Fruit fly (Drosophila melanogaster) whole organism, embryonic: ENCODE results near the gene CG46467.

Experiments
- ATbp ChIP-seq: fragments of 200-800 bp; sonication (Bioruptor generic); optimal IDR thresholded peaks from 2 replicates; lab custom pipeline; 2017; ENCODE audit warnings: missing biosample characterization, mild to moderate bottlenecking, missing genetic modification characterization, missing genetic modification reagents
- CG10366 ChIP-seq: fragments of 200-800 bp; sonication (Bioruptor generic); IDR thresholded peaks from 2 replicates; pipeline ENCODE4 v1.3.6; 2022; ENCODE audit warnings: missing biosample characterization, missing genetic modification characterization
- CG10959 ChIP-seq: fragments of 200-800 bp; sonication (Bioruptor generic); IDR thresholded peaks from 2 replicates; pipeline ENCODE4 v1.3.6; 2022; ENCODE audit warnings: missing biosample characterization, missing genetic modification characterization
- CG11504 ChIP-seq: fragments of 200-800 bp; sonication (Bioruptor generic); optimal IDR thresholded peaks from 3 replicates; lab custom pipeline; 2019; ENCODE audit warnings: missing biosample characterization, mild to moderate bottlenecking, missing genetic modification characterization, moderate library complexity
- CG14014 ChIP-seq: fragments of 200-800 bp; sonication (Bioruptor generic); IDR thresholded peaks from 2 replicates; pipeline ENCODE4 v1.3.6; 2022; ENCODE audit warnings: missing biosample characterization, missing genetic modification characterization
- CG2129 ChIP-seq: fragments of 200-800 bp; sonication (Bioruptor generic); IDR thresholded peaks from 2 replicates; pipeline ENCODE4 v1.3.6; 2022; ENCODE audit warnings: missing biosample characterization, missing genetic modification characterization; ENCODE audit not compliant: partially characterized antibody
- CG2712 ChIP-seq: fragments of 200-800 bp; optimal IDR thresholded peaks from 3 replicates; lab custom pipeline; 2019; ENCODE audit warnings: missing biosample characterization, mild to moderate bottlenecking, missing genetic modification characterization, moderate library complexity
- CG30403 ChIP-seq: fragments of 200-800 bp; sonication (Bioruptor generic); optimal IDR thresholded peaks from 3 replicates; lab custom pipeline; 2016; ENCODE audit warnings: missing biosample characterization, missing genetic modification characterization
- CG4404 ChIP-seq: fragments of 200-800 bp; sonication (Bioruptor generic); IDR thresholded peaks from 2 replicates; pipeline ENCODE4 v1.3.6; 2022; ENCODE audit warnings: missing biosample characterization, missing genetic modification characterization
- CG4617 ChIP-seq: fragments of 200-800 bp; sonication (Bioruptor generic); optimal IDR thresholded peaks from 3 replicates; lab custom pipeline; 2016; ENCODE audit warnings: missing biosample characterization, missing genetic modification characterization, borderline replicate concordance
- CG7928 ChIP-seq: fragments of 200-800 bp; sonication (Bioruptor generic); optimal IDR thresholded peaks from 2 replicates; lab custom pipeline; 2017; ENCODE audit warnings: missing biosample characterization, mild to moderate bottlenecking, missing genetic modification characterization
- CG9727 ChIP-seq: fragments of 200-800 bp; sonication (Bioruptor generic); optimal IDR thresholded peaks from 3 replicates; lab custom pipeline; 2017; ENCODE audit warnings: missing biosample characterization, mild to moderate bottlenecking, missing genetic modification characterization
- Dad ChIP-seq: fragments of 200-800 bp; sonication (Bioruptor generic); optimal IDR thresholded peaks from 3 replicates; lab custom pipeline; 2016; ENCODE audit warnings: missing biosample characterization, missing genetic modification characterization
- Drgx ChIP-seq: fragments of 200-800 bp; sonication (Bioruptor generic); IDR thresholded peaks from 2 replicates; pipeline ENCODE4 v1.3.6; 2022; ENCODE audit warnings: missing biosample characterization, missing genetic modification characterization
- Gug ChIP-seq: fragments of 200-800 bp; sonication (Bioruptor generic); IDR thresholded peaks from 4 replicates; pipeline ENCODE4 v1.3.6; 2022; ENCODE audit warnings: missing biosample characterization, missing genetic modification characterization
- MBD-R2 ChIP-seq: fragments of 200-800 bp; sonication (Bioruptor generic); IDR thresholded peaks from 2 replicates; pipeline ENCODE4 v1.3.6; 2022; ENCODE audit warnings: missing biosample characterization, missing genetic modification characterization
- Nf-YA ChIP-seq: fragments of 200-800 bp; sonication (Bioruptor generic); IDR thresholded peaks from 2 replicates; pipeline ENCODE4 v1.3.6; 2022; ENCODE audit warnings: missing biosample characterization, missing genetic modification characterization
- TFAM ChIP-seq: fragments of 200-800 bp; sonication (Bioruptor generic); optimal IDR thresholded peaks from 2 replicates; lab custom pipeline; 2017; ENCODE audit warnings: missing biosample characterization, missing genetic modification characterization, inconsistent platforms
- Xbp1 ChIP-seq: fragments of 200-800 bp; sonication (Bioruptor generic); optimal IDR thresholded peaks from 3 replicates; lab custom pipeline; 2016; ENCODE audit warnings: missing biosample characterization, mild to moderate bottlenecking, missing genetic modification characterization
- Xrp1 ChIP-seq: fragments of 200-800 bp; sonication (Bioruptor generic); IDR thresholded peaks from 2 replicates; pipeline ENCODE4 v1.3.6; 2022; ENCODE audit warnings: missing biosample characterization, missing genetic modification characterization
- bowl ChIP-seq: fragments of 200-800 bp; sonication (Bioruptor generic); IDR thresholded peaks from 2 replicates; pipeline ENCODE4 v1.3.6; 2022; ENCODE audit warnings: missing biosample characterization, missing genetic modification characterization
- bsh ChIP-seq, 2 experiments: fragments of 200-800 bp; sonication (Bioruptor generic); optimal IDR thresholded peaks; 2 replicates each; lab custom pipeline; 2017 to 2018; ENCODE audit warnings: mild to moderate bottlenecking in 2 of 2, missing biosample characterization in 2 of 2, missing genetic modification characterization in 2 of 2, moderate library complexity in 1 of 2
- ci ChIP-seq: fragments of 200-800 bp; sonication (Bioruptor generic); IDR thresholded peaks from 3 replicates; pipeline ENCODE4 v1.3.6; 2022; ENCODE audit warnings: missing biosample characterization, missing genetic modification characterization
- crp ChIP-seq, 2 experiments: fragments of 200-800 bp; sonication (Bioruptor generic); optimal IDR thresholded peaks; 2 replicates in 1 of 2; 3 replicates in 1 of 2; lab custom pipeline; 2017; ENCODE audit warnings: missing biosample characterization in 2 of 2, missing genetic modification characterization in 2 of 2, mild to moderate bottlenecking in 1 of 2, moderate library complexity in 1 of 2
- dmrt99B ChIP-seq: fragments of 200-800 bp; sonication (Bioruptor generic); optimal IDR thresholded peaks from 2 replicates; lab custom pipeline; 2018; ENCODE audit warnings: missing biosample characterization, mild to moderate bottlenecking, missing genetic modification characterization, moderate library complexity
- exex ChIP-seq: fragments of 200-800 bp; sonication (Bioruptor generic); optimal IDR thresholded peaks from 4 replicates; lab custom pipeline; 2018; ENCODE audit warnings: missing biosample characterization, mild to moderate bottlenecking, missing genetic modification characterization, moderate library complexity
- ftz-f1 ChIP-seq: fragments of 200-800 bp; sonication (Bioruptor generic); optimal IDR thresholded peaks from 2 replicates; lab custom pipeline; 2016; ENCODE audit warnings: missing biosample characterization, missing genetic modification characterization
- gcm ChIP-seq: fragments of 200-800 bp; sonication (Bioruptor generic); optimal IDR thresholded peaks from 2 replicates; lab custom pipeline; 2019; ENCODE audit warnings: missing biosample characterization, mild to moderate bottlenecking, missing genetic modification characterization, moderate library complexity
- lov ChIP-seq, 2 experiments: fragments of 200-800 bp in 1 of 2; fragments of >200 bp in 1 of 2; sonication (Bioruptor generic) in 1 of 2; IDR thresholded peaks in 1 of 2; optimal IDR thresholded peaks in 1 of 2; 2 replicates in 1 of 2; 3 replicates in 1 of 2; pipeline versions ENCODE4 v1.3.6 to Lab custom; 2017 to 2022; ENCODE audit warnings: missing biosample characterization in 1 of 2, missing genetic modification characterization in 1 of 2
- mam ChIP-seq: fragments of 200-800 bp; sonication (Bioruptor generic); optimal IDR thresholded peaks from 3 replicates; lab custom pipeline; 2016; ENCODE audit warnings: missing biosample characterization, missing genetic modification characterization
- nom ChIP-seq: fragments of 200-800 bp; sonication (Bioruptor generic); optimal IDR thresholded peaks from 2 replicates; lab custom pipeline; 2017; ENCODE audit warnings: missing biosample characterization, missing genetic modification characterization, mild to moderate bottlenecking, moderate library complexity, missing genetic modification reagents
- pan ChIP-seq, 4 experiments: fragments of >200 bp in 3 of 4; fragments of 200-800 bp in 1 of 4; sonication (Bioruptor generic) in 1 of 4; optimal IDR thresholded peaks in 3 of 4; IDR thresholded peaks in 1 of 4; 2 replicates each; pipeline versions ENCODE4 v1.3.6 to Lab custom; 2017 to 2022; ENCODE audit warnings: missing biosample characterization in 2 of 4, missing genetic modification characterization in 2 of 4, mixed read lengths in 1 of 4
- prd ChIP-seq, 3 experiments: fragments of >200 bp in 2 of 3; fragments of 200-800 bp in 1 of 3; sonication (Bioruptor generic) in 1 of 3; optimal IDR thresholded peaks in 2 of 3; IDR thresholded peaks in 1 of 3; 2 replicates in 2 of 3; 3 replicates in 1 of 3; pipeline versions ENCODE4 v1.3.6 to Lab custom; 2017 to 2022; ENCODE audit warnings: missing biosample characterization in 1 of 3, missing genetic modification characterization in 1 of 3
- row ChIP-seq: fragments of 200-800 bp; sonication (Bioruptor generic); IDR thresholded peaks from 3 replicates; pipeline ENCODE4 v1.3.6; 2022; ENCODE audit warnings: missing biosample characterization, missing genetic modification characterization
- salm ChIP-seq: fragments of 200-800 bp; sonication (Bioruptor generic); optimal IDR thresholded peaks from 2 replicates; lab custom pipeline; 2018; ENCODE audit warnings: missing biosample characterization, mild to moderate bottlenecking, missing genetic modification characterization
- sens ChIP-seq: fragments of 200-800 bp; sonication (Bioruptor generic); peaks from one replicate; lab custom pipeline; 2016; ENCODE audit warnings: missing biosample characterization, missing genetic modification characterization
- tin ChIP-seq: fragments of 200-800 bp; sonication (Bioruptor generic); optimal IDR thresholded peaks from 3 replicates; lab custom pipeline; 2016; ENCODE audit warnings: missing biosample characterization, missing genetic modification characterization
- tll ChIP-seq, 2 experiments: fragments of 200-800 bp in 1 of 2; fragments of >200 bp in 1 of 2; sonication (Bioruptor generic) in 1 of 2; optimal IDR thresholded peaks; 2 replicates each; lab custom pipeline; 2017 to 2019; ENCODE audit warnings: missing biosample characterization in 2 of 2, missing genetic modification characterization in 2 of 2, mild to moderate bottlenecking in 1 of 2, moderate library complexity in 1 of 2
- unpg ChIP-seq: fragments of 200-800 bp; sonication (Bioruptor generic); optimal IDR thresholded peaks from 3 replicates; lab custom pipeline; 2018; ENCODE audit warnings: missing biosample characterization, mild to moderate bottlenecking, missing genetic modification characterization, moderate library complexity

Gene CG46467

dm6 chr3R:9934863-9935262, 60.4 kb downstream of the CG46467 start (continued):
- TF ChIP-seq CG11504 (tag; lab: Kevin White, UChicago) (peak; percentile 57), ATbp (GFP tag; lab: Kevin White, UChicago) (no peak), pan (optimal IDR thresholded peaks at IDR 0.05; lab: Kevin White, UChicago) (no peak), pan (GFP tag; optimal IDR thresholded peaks at IDR 0.05 in 1 of 2, IDR thresholded peaks at IDR 0.05 in 1 of 2) (peak in 1 of 2 experiments; percentile 41), dmrt99B (tag; lab: Kevin White, UChicago) (peak; percentile 24), sens (GFP tag; lab: Kevin White, UChicago) (peak; percentile 86), CG4404 (GFP tag; lab: Robert Waterston, UW) (peak; percentile 25; the same call in 1 of the 2 replicates), Drgx (GFP tag; lab: Robert Waterston, UW) (peak; percentile 77), CG7928 (GFP tag; lab: Kevin White, UChicago) (no peak), tll (GFP tag; optimal IDR thresholded peaks at IDR 0.05; lab: Kevin White, UChicago) (no peak), MBD-R2 (0 out of 2 replicates have a peak, but pooled peaks have one; percentile 8), Nf-YA (0 out of 2 replicates have a peak, but pooled peaks have one; percentile 22), Xbp1 (GFP tag; lab: Kevin White, UChicago) (peak; percentile 10), ci (GFP tag; lab: Robert Waterston, UW) (0 out of 3 replicates have a peak, but pooled peaks have one; percentile 36), Xrp1 (GFP tag; lab: Robert Waterston, UW) (peak; percentile 34; the same call in 1 of the 2 replicates), CG10959 (GFP tag; lab: Robert Waterston, UW) (peak; percentile 28; the same call in 1 of the 2 replicates), gcm (GFP tag; lab: Kevin White, UChicago) (no peak), bsh (GFP tag; optimal IDR thresholded peaks at IDR 0.05; lab: Kevin White, UChicago) (peak in 1 of 2 experiments; percentile 7), prd (optimal IDR thresholded peaks at IDR 0.05; lab: Kevin White, UChicago) (no peak), prd (GFP tag; IDR thresholded peaks at IDR 0.05; lab: Robert Waterston, UW) (peak; percentile 70), CG2712 (tag; lab: Kevin White, UChicago) (peak; percentile 32), CG10366 (GFP tag; lab: Robert Waterston, UW) (peak; percentile 28; the same call in 1 of the 2 replicates), exex (tag; lab: Kevin White, UChicago) (no peak), CG30403 (GFP tag; lab: Kevin White, UChicago) (peak; percentile 13), ftz-f1 (GFP tag; lab: Kevin White, UChicago) (no peak), salm (tag; lab: Kevin White, UChicago) (no peak), mam (GFP tag; lab: Kevin White, UChicago) (peak; percentile 1), crp (GFP tag; optimal IDR thresholded peaks at IDR 0.05; lab: Kevin White, UChicago) (no peak), lov (optimal IDR thresholded peaks at IDR 0.05; lab: Kevin White, UChicago) (no peak), lov (GFP tag; IDR thresholded peaks at IDR 0.05; lab: Robert Waterston, UW) (no peak), unpg (GFP tag; lab: Kevin White, UChicago) (peak; percentile 38), CG9727 (GFP tag; lab: Kevin White, UChicago) (peak; percentile 3), tin (peak; percentile 0), bowl (no peak), nom (no peak), CG4617 (no peak), TFAM (GFP tag; lab: Kevin White, UChicago) (no peak), Gug (GFP tag; lab: Robert Waterston, UW) (peak; percentile 28; the same call in 1 of the 4 replicates), row (GFP tag; lab: Robert Waterston, UW) (peak; percentile 48), CG2129 (GFP tag; lab: Robert Waterston, UW) (no peak), CG14014 (GFP tag; lab: Robert Waterston, UW) (peak; percentile 31; the same call in 1 of the 2 replicates), Dad (no peak)
